Fruit fly (Drosophila melanogaster): ENCODE measurements around the gene Cpr78Cb.

Gene Cpr78Cb

dm6 chr3L:21252932-21253760, 41.1 kb upstream of the Cpr78Cb start:
- peak; percentile 34 for TF ChIP-seq CG16779 (tag; optimal IDR thresholded peaks at IDR 0.05)
- TF ChIP-seq acj6 (GFP tag; optimal IDR thresholded peaks at IDR 0.05) = peak; percentile 65
- peak; percentile 25 for TF ChIP-seq Hr4 (GFP tag; optimal IDR thresholded peaks at IDR 0.05)
- peak; percentile 69 for TF ChIP-seq svp (GFP tag)
- peak; percentile 31 for TF ChIP-seq CG8319 (GFP tag; optimal IDR thresholded peaks at IDR 0.05)
- TF ChIP-seq fkh (GFP tag; optimal IDR thresholded peaks at IDR 0.05) = peak; percentile 59
- TF ChIP-seq Eip78C (GFP tag) = peak; percentile 99
- peak; percentile 40; the same call in 1 of the 3 replicates for TF ChIP-seq CG6163 (GFP tag; IDR thresholded peaks at IDR 0.05)
- TF ChIP-seq CG7368 (GFP tag; optimal IDR thresholded peaks at IDR 0.05) = no peak
- TF ChIP-seq Sox102F (GFP tag; optimal IDR thresholded peaks at IDR 0.05) = peak; percentile 4
- no peak for TF ChIP-seq ss (GFP tag; optimal IDR thresholded peaks at IDR 0.05)
- peak; percentile 80 for TF ChIP-seq CG10669 (GFP tag; optimal IDR thresholded peaks at IDR 0.05)
- peak; percentile 49 for TF ChIP-seq Met (GFP tag; optimal IDR thresholded peaks at IDR 0.05)
- TF ChIP-seq eg (GFP tag; IDR thresholded peaks at IDR 0.05) = no peak
- TF ChIP-seq Sox15 (GFP tag; optimal IDR thresholded peaks at IDR 0.05) = peak; percentile 31
- TF ChIP-seq Hr38 (GFP tag; optimal IDR thresholded peaks at IDR 0.05) = no peak
- no peak for TF ChIP-seq CG31627 (GFP tag; optimal IDR thresholded peaks at IDR 0.05)
- peak; percentile 59 for TF ChIP-seq lz (GFP tag; optimal IDR thresholded peaks at IDR 0.05)
- TF ChIP-seq CG8119 (GFP tag; IDR thresholded peaks at IDR 0.05) = no peak
- TF ChIP-seq Hr39 (GFP tag; optimal IDR thresholded peaks at IDR 0.05) = peak; percentile 0
- TF ChIP-seq CG15336 (GFP tag; IDR thresholded peaks at IDR 0.05) = no peak
- TF ChIP-seq OdsH (GFP tag; optimal IDR thresholded peaks at IDR 0.05) = peak; percentile 47
- no peak for TF ChIP-seq Blimp-1 (GFP tag; optimal IDR thresholded peaks at IDR 0.05)
- no peak for TF ChIP-seq Sox14 (GFP tag; optimal IDR thresholded peaks at IDR 0.05)
- no peak for TF ChIP-seq CG4318 (GFP tag; optimal IDR thresholded peaks at IDR 0.05)
- TF ChIP-seq CG10631 (GFP tag; optimal IDR thresholded peaks at IDR 0.05) = peak; percentile 83
- TF ChIP-seq CG6854 (GFP tag; optimal IDR thresholded peaks at IDR 0.05) = no peak
- peak; percentile 53 for TF ChIP-seq CG34406 (GFP tag; optimal IDR thresholded peaks at IDR 0.05)
- peak; percentile 34 for TF ChIP-seq net (GFP tag; optimal IDR thresholded peaks at IDR 0.05)
- no peak for TF ChIP-seq CG1621 (tag; optimal IDR thresholded peaks at IDR 0.05)
- TF ChIP-seq Gug (GFP tag; IDR thresholded peaks at IDR 0.05) = no peak
- TF ChIP-seq pdm3 (GFP tag; optimal IDR thresholded peaks at IDR 0.05) = peak; percentile 42
- peak; percentile 55 for TF ChIP-seq CG8632 (GFP tag; optimal IDR thresholded peaks at IDR 0.05)
- peak; percentile 51 for TF ChIP-seq cyc (GFP tag; optimal IDR thresholded peaks at IDR 0.05)
- peak; percentile 80 for TF ChIP-seq Ets96B (tag; optimal IDR thresholded peaks at IDR 0.05)
- no peak for TF ChIP-seq CG11294 (GFP tag; IDR thresholded peaks at IDR 0.05)
- TF ChIP-seq CG3032 (tag; optimal IDR thresholded peaks at IDR 0.05) = peak; percentile 77
- TF ChIP-seq vri (GFP tag; optimal IDR thresholded peaks at IDR 0.05) = no peak
- peak; percentile 36 for TF ChIP-seq CG32006 (GFP tag; optimal IDR thresholded peaks at IDR 0.05)
- no peak for TF ChIP-seq Ets21C (GFP tag; optimal IDR thresholded peaks at IDR 0.05)
- TF ChIP-seq CG6808 (GFP tag; optimal IDR thresholded peaks at IDR 0.05) = peak; percentile 66
- no peak for TF ChIP-seq CG6276 (GFP tag; optimal IDR thresholded peaks at IDR 0.05)
- TF ChIP-seq topi (GFP tag; optimal IDR thresholded peaks at IDR 0.05) = peak; percentile 68
- no peak for TF ChIP-seq CG9139 (GFP tag; optimal IDR thresholded peaks at IDR 0.05)
- TF ChIP-seq dac (GFP tag; optimal IDR thresholded peaks at IDR 0.05) = no peak
- TF ChIP-seq fd59A (GFP tag; optimal IDR thresholded peaks at IDR 0.05) = peak; percentile 51
- peak; percentile 56 for TF ChIP-seq Smox (GFP tag; optimal IDR thresholded peaks at IDR 0.05)
- TF ChIP-seq Eip93F (GFP tag; optimal IDR thresholded peaks at IDR 0.05) = no peak
- TF ChIP-seq salr (GFP tag; optimal IDR thresholded peaks at IDR 0.05) = peak; percentile 1 to 80
- TF ChIP-seq fd85E (GFP tag; optimal IDR thresholded peaks at IDR 0.05) = no peak
- peak; percentile 28 for TF ChIP-seq CG11902 (GFP tag; optimal IDR thresholded peaks at IDR 0.05)
